Worm (Caenorhabditis elegans) whole organism, L4 larva: ENCODE results near the gene sym-3.
A peak's percentile ranks its signal among the peaks of the same experiment; 100 is the strongest.

Source experiments
- R02D3.7 ChIP-seq: fragments of 150-350 bp; sonication (generic microtip); optimal IDR thresholded peaks from 3 replicates; lab custom pipeline; 2014; ENCODE audit warnings: missing biosample characterization, missing genetic modification characterization
- ZK546.5 ChIP-seq, 2 experiments: sonication (generic microtip); optimal IDR thresholded peaks; 2 replicates each; lab custom pipeline; 2017; ENCODE audit warnings: missing biosample characterization in 2 of 2, missing genetic modification characterization in 2 of 2
- aha-1 ChIP-seq: fragments of 150-350 bp; peaks from one replicate; lab custom pipeline; 2014; ENCODE audit warnings: missing biosample characterization, missing genetic modification characterization
- ama-1 ChIP-seq: fragments of 150-350 bp; optimal IDR thresholded peaks from 2 replicates; lab custom pipeline; 2014; ENCODE audit warnings: inconsistent platforms, mixed read lengths
- ceh-62 ChIP-seq: sonication (generic microtip); optimal IDR thresholded peaks from 2 replicates; lab custom pipeline; 2017; ENCODE audit warnings: missing biosample characterization, missing genetic modification characterization
- ces-1 ChIP-seq: fragments of 150-350 bp; sonication (generic microtip); optimal IDR thresholded peaks from 4 replicates; lab custom pipeline; 2014; ENCODE audit warnings: missing biosample characterization, missing genetic modification reagents, missing genetic modification characterization
- ctbp-1 ChIP-seq: fragments of 200-800 bp; sonication (Bioruptor generic); IDR thresholded peaks from 2 replicates; pipeline ENCODE4 v1.3.6; 2022; ENCODE audit warnings: missing genetic modification reagents, missing genetic modification characterization, missing compliant biosample characterization
- dpl-1 ChIP-seq: fragments of 150-350 bp; optimal IDR thresholded peaks from 2 replicates; lab custom pipeline; 2014; ENCODE audit warnings: missing biosample characterization, missing genetic modification reagents, missing genetic modification characterization
- duxl-1 ChIP-seq: sonication (generic microtip); optimal IDR thresholded peaks from 2 replicates; lab custom pipeline; 2016; ENCODE audit warnings: mild to moderate bottlenecking, missing genetic modification characterization, moderate library complexity, missing compliant biosample characterization; ENCODE audit not compliant: poor library complexity
- dve-1 ChIP-seq: sonication (generic microtip); optimal IDR thresholded peaks from 2 replicates; lab custom pipeline; 2017; ENCODE audit warnings: antibody characterized with exemption, mild to moderate bottlenecking, missing genetic modification characterization, missing compliant biosample characterization; ENCODE audit not compliant: insufficient read depth
- egl-43 ChIP-seq: fragments of 200-800 bp; sonication (Bioruptor generic); IDR thresholded peaks from 2 replicates; pipeline ENCODE4 v1.3.6; 2022; ENCODE audit warnings: missing genetic modification reagents, missing genetic modification characterization, missing compliant biosample characterization
- gei-8 ChIP-seq: fragments of 200-800 bp; sonication (Bioruptor generic); optimal IDR thresholded peaks from 2 replicates; lab custom pipeline; 2018; ENCODE audit warnings: mild to moderate bottlenecking, missing genetic modification characterization, missing compliant biosample characterization
- hlh-11 ChIP-seq: fragments of 200-800 bp; sonication (Bioruptor generic); optimal IDR thresholded peaks from 2 replicates; lab custom pipeline; 2018; ENCODE audit warnings: mild to moderate bottlenecking, missing genetic modification characterization, missing compliant biosample characterization
- hlh-30 ChIP-seq: sonication (generic microtip); optimal IDR thresholded peaks from 2 replicates; lab custom pipeline; 2017; ENCODE audit warnings: antibody characterized with exemption, mild to moderate bottlenecking, missing genetic modification characterization, missing compliant biosample characterization; ENCODE audit not compliant: insufficient read depth
- hmg-1.1 ChIP-seq: fragments of 200-800 bp; sonication (Bioruptor generic); IDR thresholded peaks from 2 replicates; pipeline ENCODE4 v1.3.6; 2022; ENCODE audit warnings: missing genetic modification reagents, missing genetic modification characterization, missing compliant biosample characterization
- lim-7 ChIP-seq: fragments of 200-800 bp; sonication (Bioruptor generic); IDR thresholded peaks from 2 replicates; pipeline ENCODE4 v1.3.6; 2022; ENCODE audit warnings: missing genetic modification characterization, missing compliant biosample characterization
- lin-1 ChIP-seq: fragments of 200-800 bp; sonication (Bioruptor generic); IDR thresholded peaks from 2 replicates; pipeline ENCODE4 v1.3.6; 2022; ENCODE audit warnings: missing genetic modification reagents, missing genetic modification characterization, missing compliant biosample characterization
- lin-13 ChIP-seq: fragments of 150-350 bp; optimal IDR thresholded peaks from 2 replicates; lab custom pipeline; 2014; ENCODE audit warnings: missing biosample characterization, missing genetic modification reagents, missing genetic modification characterization
- lin-15B ChIP-seq: fragments of 150-350 bp; sonication (generic microtip); optimal IDR thresholded peaks from 3 replicates; lab custom pipeline; 2014; ENCODE audit warnings: missing biosample characterization, missing genetic modification characterization
- lin-29 ChIP-seq: fragments of 200-800 bp; sonication (Bioruptor generic); IDR thresholded peaks from 2 replicates; pipeline ENCODE4 v1.3.6; 2022; ENCODE audit warnings: missing genetic modification reagents, missing genetic modification characterization, missing compliant biosample characterization
- lin-38 ChIP-seq: fragments of 200-800 bp; sonication (Bioruptor generic); IDR thresholded peaks from 2 replicates; pipeline ENCODE4 v1.3.6; 2022; ENCODE audit warnings: missing genetic modification reagents, missing genetic modification characterization, missing compliant biosample characterization
- lsy-2 ChIP-seq, 2 experiments: fragments of 150-350 bp in 1 of 2; sonication (generic microtip) in 1 of 2; optimal IDR thresholded peaks; 2 replicates each; lab custom pipeline; 2014 to 2017; ENCODE audit warnings: missing biosample characterization in 2 of 2, missing genetic modification characterization in 2 of 2
- madf-9 ChIP-seq: fragments of 200-800 bp; sonication (Bioruptor generic); conservative IDR thresholded peaks from 2 replicates; pipeline ENCODE4 v1.3.6; 2022; ENCODE audit warnings: missing genetic modification reagents, missing genetic modification characterization, missing compliant biosample characterization
- mdl-1 ChIP-seq, 2 experiments: fragments of 150-350 bp in 1 of 2; sonication (generic microtip) in 1 of 2; optimal IDR thresholded peaks; 2 replicates each; lab custom pipeline; 2014 to 2017; ENCODE audit warnings: missing biosample characterization in 2 of 2, missing genetic modification characterization in 2 of 2
- mep-1 ChIP-seq: fragments of 150-350 bp; sonication (generic microtip); optimal IDR thresholded peaks from 3 replicates; lab custom pipeline; 2014; ENCODE audit warnings: missing biosample characterization, missing genetic modification characterization
- mes-2 ChIP-seq: sonication (generic microtip); optimal IDR thresholded peaks from 2 replicates; lab custom pipeline; 2016; ENCODE audit warnings: missing genotype, mild to moderate bottlenecking, missing genetic modification characterization, missing compliant biosample characterization; ENCODE audit not compliant: poor library complexity, severe bottlenecking
- mxl-3 ChIP-seq: fragments of 200-800 bp; sonication (Bioruptor generic); optimal IDR thresholded peaks from 2 replicates; lab custom pipeline; 2018; ENCODE audit warnings: mild to moderate bottlenecking, missing genetic modification characterization, missing compliant biosample characterization
- nhr-10 ChIP-seq: fragments of 150-350 bp; optimal IDR thresholded peaks from 2 replicates; lab custom pipeline; 2014; ENCODE audit warnings: missing biosample characterization, missing genetic modification characterization
- nhr-102 ChIP-seq: sonication (generic microtip); optimal IDR thresholded peaks from 2 replicates; lab custom pipeline; 2016; ENCODE audit warnings: mild to moderate bottlenecking, missing genetic modification characterization, moderate library complexity, missing compliant biosample characterization
- nhr-11 ChIP-seq: fragments of 150-350 bp; optimal IDR thresholded peaks from 2 replicates; lab custom pipeline; 2014; ENCODE audit warnings: missing biosample characterization, missing genetic modification characterization
- nhr-111 ChIP-seq: fragments of 200-800 bp; sonication (Bioruptor generic); optimal IDR thresholded peaks from 2 replicates; lab custom pipeline; 2018; ENCODE audit warnings: mild to moderate bottlenecking, missing genetic modification characterization, missing compliant biosample characterization
- nhr-237 ChIP-seq: sonication (generic microtip); optimal IDR thresholded peaks from 2 replicates; lab custom pipeline; 2017; ENCODE audit warnings: missing biosample characterization, missing genetic modification characterization
- nhr-41 ChIP-seq: fragments of 200-800 bp; sonication (Bioruptor generic); IDR thresholded peaks from 2 replicates; pipeline ENCODE4 v1.3.6; 2022; ENCODE audit warnings: missing genetic modification reagents, missing genetic modification characterization, missing compliant biosample characterization
- nhr-42 ChIP-seq: fragments of 200-800 bp; sonication (Bioruptor generic); IDR thresholded peaks from 2 replicates; pipeline ENCODE4 v1.3.6; 2022; ENCODE audit warnings: missing genetic modification characterization, missing compliant biosample characterization
- nhr-48 ChIP-seq: sonication (generic microtip); optimal IDR thresholded peaks from 2 replicates; lab custom pipeline; 2016; ENCODE audit warnings: mild to moderate bottlenecking, missing genetic modification characterization, missing compliant biosample characterization
- nhr-76 ChIP-seq: fragments of 150-350 bp; optimal IDR thresholded peaks from 2 replicates; lab custom pipeline; 2014; ENCODE audit warnings: missing biosample characterization, missing genetic modification characterization
- nhr-77 ChIP-seq: fragments of 150-350 bp; optimal IDR thresholded peaks from 2 replicates; lab custom pipeline; 2014; ENCODE audit warnings: missing biosample characterization, missing genetic modification characterization
- pha-4 ChIP-seq, 2 experiments: fragments of 150-350 bp in 1 of 2; fragments of 200-800 bp in 1 of 2; sonication (Bioruptor generic) in 1 of 2; IDR thresholded peaks in 1 of 2; optimal IDR thresholded peaks in 1 of 2; 2 replicates each; pipeline versions ENCODE4 v1.3.6 to Lab custom; 2014 to 2022; ENCODE audit warnings: missing genetic modification characterization in 2 of 2, missing genetic modification reagents in 2 of 2, missing biosample characterization in 1 of 2, missing compliant biosample characterization in 1 of 2
- rbr-2 ChIP-seq: sonication (generic microtip); optimal IDR thresholded peaks from 2 replicates; lab custom pipeline; 2016; ENCODE audit warnings: missing genotype, missing genetic modification characterization, missing compliant biosample characterization
- skn-1 ChIP-seq: fragments of 150-350 bp; optimal IDR thresholded peaks from 2 replicates; lab custom pipeline; 2014; ENCODE audit warnings: missing biosample characterization, missing genetic modification characterization
- spr-1 ChIP-seq: sonication (generic microtip); optimal IDR thresholded peaks from 2 replicates; lab custom pipeline; 2016; ENCODE audit warnings: mild to moderate bottlenecking, missing genetic modification characterization, missing compliant biosample characterization
- tag-97 ChIP-seq: fragments of 200-800 bp; sonication (Bioruptor generic); IDR thresholded peaks from 2 replicates; pipeline ENCODE4 v1.3.6; 2022; ENCODE audit warnings: missing genetic modification characterization, missing compliant biosample characterization
- unc-130 ChIP-seq: sonication (generic microtip); optimal IDR thresholded peaks from 2 replicates; lab custom pipeline; 2016; ENCODE audit warnings: missing genetic modification reagents, missing genetic modification characterization, missing compliant biosample characterization
- unc-62 ChIP-seq, 3 experiments: fragments of 150-350 bp in 1 of 3; sonication (generic microtip); optimal IDR thresholded peaks in 2 of 3; peaks in 1 of 3; 1 replicate in 1 of 3; 2 replicates in 2 of 3; lab custom pipeline; 2014 to 2017; ENCODE audit warnings: missing biosample characterization in 3 of 3, missing genetic modification characterization in 3 of 3, missing genetic modification reagents in 3 of 3, missing genotype in 1 of 3
- zip-11 ChIP-seq: fragments of 200-800 bp; sonication (Bioruptor generic); IDR thresholded peaks from 2 replicates; pipeline ENCODE4 v1.3.6; 2022; ENCODE audit warnings: missing genetic modification characterization, missing compliant biosample characterization
- ztf-7 ChIP-seq: fragments of 150-350 bp; optimal IDR thresholded peaks from 2 replicates; lab custom pipeline; 2014; ENCODE audit warnings: missing biosample characterization, missing genetic modification characterization

Gene sym-3

ce11 chrX:5780672-5781182 lies 7.2 kb downstream of the sym-3 start, which contains the start of gene sft-4 (continued):
- TF ChIP-seq dve-1 (tag; lab: Kevin White, UChicago), result peak; percentile 49
- TF ChIP-seq ces-1 (GFP tag; lab: Kevin White, UChicago), result no peak
- no peak for TF ChIP-seq nhr-111
- TF ChIP-seq hlh-11 (tag; lab: Kevin White, UChicago), result peak; percentile 45

ce11 chrX:5781294-5781693 lies 7.7 kb downstream of the sym-3 start:
- TF ChIP-seq lin-15B (tag; lab: Kevin White, UChicago), result no peak
- TF ChIP-seq pha-4 (GFP tag; IDR thresholded peaks at IDR 0.05; lab: Robert Waterston, UW), result no peak
- TF ChIP-seq pha-4 (tag; optimal IDR thresholded peaks at IDR 0.05; lab: Kevin White, UChicago), result peak; percentile 31
- no peak for TF ChIP-seq skn-1 (tag; lab: Kevin White, UChicago)
- TF ChIP-seq aha-1 (tag; lab: Kevin White, UChicago), result peak; percentile 55
- no peak for TF ChIP-seq madf-9

- no peak for TF ChIP-seq unc-130 (GFP tag; lab: Kevin White, UChicago)
- peak in 1 of 2 experiments; percentile 65 for TF ChIP-seq lsy-2 (tag; optimal IDR thresholded peaks at IDR 0.05; lab: Kevin White, UChicago)
- peak; percentile 59 for TF ChIP-seq dpl-1 (GFP tag; lab: Kevin White, UChicago)
- no peak for TF ChIP-seq ama-1 (lab: Kevin White, UChicago)
- TF ChIP-seq rbr-2, result peak; percentile 67
- peak; percentile 63 for TF ChIP-seq hlh-30 (tag; lab: Kevin White, UChicago)
- no peak for TF ChIP-seq lim-7
- 0 out of 2 replicates have a peak, but pooled peaks have one; percentile 18 for TF ChIP-seq nhr-42 (GFP tag; lab: Robert Waterston, UW)
- no peak for TF ChIP-seq tag-97
- no peak for TF ChIP-seq zip-11 (GFP tag; lab: Robert Waterston, UW)
- TF ChIP-seq dve-1 (tag; lab: Kevin White, UChicago), result peak; percentile 73
- no peak for TF ChIP-seq R02D3.7 (tag; lab: Kevin White, UChicago)
- no peak for TF ChIP-seq gei-8 (GFP tag; lab: Kevin White, UChicago)
- peak; percentile 54 for TF ChIP-seq nhr-102
- no peak for TF ChIP-seq egl-43 (GFP tag; lab: Robert Waterston, UW)
- peak in 1 of 2 experiments; percentile 30 for TF ChIP-seq unc-62 (GFP tag; optimal IDR thresholded peaks at IDR 0.05 in 1 of 2; lab: Kevin White, UChicago)
- no peak for TF ChIP-seq unc-62 (tag; optimal IDR thresholded peaks at IDR 0.05; lab: Kevin White, UChicago)
- TF ChIP-seq nhr-10 (tag; lab: Kevin White, UChicago), result no peak
- TF ChIP-seq lin-13 (GFP tag; lab: Kevin White, UChicago), result no peak
- peak; percentile 62 for TF ChIP-seq mxl-3 (GFP tag; lab: Kevin White, UChicago)
- TF ChIP-seq lin-1 (GFP tag; lab: Robert Waterston, UW), result peak; percentile 48; the same call in 1 of the 2 replicates
- no peak for TF ChIP-seq lin-29
- TF ChIP-seq ceh-62, result no peak
- TF ChIP-seq nhr-237 (tag; lab: Kevin White, UChicago), result no peak
- no peak for TF ChIP-seq nhr-11 (tag; lab: Kevin White, UChicago)
- TF ChIP-seq duxl-1 (tag; lab: Kevin White, UChicago), result no peak
- TF ChIP-seq pha-4 (GFP tag; IDR thresholded peaks at IDR 0.05; lab: Robert Waterston, UW), result peak; percentile 28; the same call in 1 of the 2 replicates
- no peak for TF ChIP-seq pha-4 (tag; optimal IDR thresholded peaks at IDR 0.05; lab: Kevin White, UChicago)
- TF ChIP-seq ZK546.5 (tag; optimal IDR thresholded peaks at IDR 0.05; lab: Kevin White, UChicago), result no peak
- peak; percentile 31 for TF ChIP-seq nhr-77 (tag; lab: Kevin White, UChicago)
- TF ChIP-seq nhr-41 (GFP tag; lab: Robert Waterston, UW), result no peak
- TF ChIP-seq lin-38 (GFP tag; lab: Robert Waterston, UW), result no peak
- TF ChIP-seq spr-1 (tag; lab: Kevin White, UChicago), result peak; percentile 25
- TF ChIP-seq aha-1 (tag; lab: Kevin White, UChicago), result no peak
- peak; percentile 56 for TF ChIP-seq mep-1
- peak; percentile 61 for TF ChIP-seq hmg-1.1
- no peak for TF ChIP-seq mdl-1 (tag; optimal IDR thresholded peaks at IDR 0.05; lab: Kevin White, UChicago)
- peak; percentile 50; the same call in 1 of the 2 replicates for TF ChIP-seq ctbp-1 (GFP tag; lab: Robert Waterston, UW)
- peak; percentile 72 for TF ChIP-seq mes-2 (tag; lab: Kevin White, UChicago)
- TF ChIP-seq nhr-76, result no peak
- peak; percentile 38 for TF ChIP-seq nhr-48
- peak; percentile 11 for TF ChIP-seq ztf-7
Observed at ce11 chrX:5782153-5782552, 8.6 kb downstream of the sym-3 start, which contains the start of gene gakh-1. TSS of gene gakh-1 (plus strand) at chrX:5782499.
